Fruit fly (Drosophila melanogaster): ENCODE results near the gene nub.

nub gene

DNA sequence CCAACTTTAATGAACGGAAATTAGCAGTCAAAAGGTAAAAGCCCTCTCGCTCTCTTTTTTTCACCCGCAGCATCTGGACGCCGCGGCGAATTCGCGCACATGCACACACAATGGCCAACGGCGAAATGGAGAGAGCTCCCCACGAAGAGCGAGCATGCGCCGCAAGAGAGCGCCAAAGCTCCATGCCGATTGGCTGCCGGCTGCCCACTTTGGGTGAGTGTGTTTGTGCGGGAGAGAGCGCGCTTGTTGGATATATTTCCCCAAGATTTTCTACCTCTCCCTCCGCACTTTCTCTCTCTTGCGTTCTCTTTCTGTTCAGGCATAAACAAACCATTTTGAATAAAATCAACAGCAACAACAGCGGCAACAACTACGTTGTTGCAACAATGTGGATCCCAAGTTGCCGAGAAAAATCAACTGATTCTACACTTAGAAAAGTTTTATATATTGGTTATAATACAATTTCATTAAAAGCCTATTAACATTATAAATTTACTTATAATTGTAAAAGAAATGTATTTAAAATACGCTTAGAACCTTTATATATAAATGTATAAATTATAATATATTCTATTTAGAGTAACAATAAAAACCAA, 68.4 kb downstream of the nub start:
- no peak for TF ChIP-seq EcR (GFP tag; optimal IDR thresholded peaks at IDR 0.05)
- TF ChIP-seq pan (optimal IDR thresholded peaks at IDR 0.05), result no peak
- no peak for TF ChIP-seq usp (GFP tag; optimal IDR thresholded peaks at IDR 0.05)
- TF ChIP-seq psq (optimal IDR thresholded peaks at IDR 0.05), result no peak
- peak; percentile 89 for TF ChIP-seq Dll (optimal IDR thresholded peaks at IDR 0.05)
- TF ChIP-seq CG8478 (optimal IDR thresholded peaks at IDR 0.05), result no peak

DNA sequence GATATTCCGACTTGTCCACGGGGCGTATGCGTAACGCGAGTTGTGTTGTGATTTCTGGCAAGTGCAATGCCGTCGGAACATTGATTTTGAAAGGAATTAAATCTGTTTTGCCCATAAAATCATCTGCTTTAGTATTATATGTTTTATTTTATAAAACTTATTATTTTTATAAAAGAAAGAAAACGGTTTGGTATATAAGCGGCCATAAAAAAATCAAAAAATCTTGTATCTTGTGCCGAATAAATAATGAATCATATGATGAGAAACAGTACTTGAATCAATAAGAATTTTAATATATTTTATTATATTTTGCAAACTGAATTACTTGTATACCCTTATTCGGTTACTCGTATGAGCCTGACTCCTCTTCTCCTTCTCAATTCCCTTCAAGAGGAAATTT, 69.4 kb downstream of the nub start, which contains the start of gene pdm2:
Gene pdm2, plus strand, starts transcription at position 301 of the 400 bp plus-strand sequence.
- TF ChIP-seq EcR (GFP tag; optimal IDR thresholded peaks at IDR 0.05) (no peak), CG8478 (optimal IDR thresholded peaks at IDR 0.05) (no peak), pan (optimal IDR thresholded peaks at IDR 0.05) (no peak), psq (optimal IDR thresholded peaks at IDR 0.05) (no peak), Dll (optimal IDR thresholded peaks at IDR 0.05) (no peak), usp (GFP tag; optimal IDR thresholded peaks at IDR 0.05) (no peak)

DNA sequence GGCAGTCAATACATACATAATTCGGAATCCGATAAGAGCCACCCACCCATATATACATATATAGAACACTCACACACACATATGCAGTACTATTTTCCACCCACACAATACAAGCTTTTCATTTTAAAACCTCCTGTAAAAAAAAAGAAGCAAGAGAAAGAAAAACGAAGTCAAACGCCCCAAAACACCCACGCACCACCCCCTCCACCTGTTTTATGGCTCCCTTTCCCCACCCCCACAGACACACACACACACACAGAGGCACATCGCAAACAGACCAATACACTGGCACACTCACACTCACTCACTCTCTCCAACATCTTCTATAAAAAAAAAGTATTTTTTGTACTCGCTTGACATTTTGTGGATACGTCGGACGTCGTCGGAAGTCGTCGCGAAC, 69.9 kb downstream of the nub start:
- TF ChIP-seq usp (GFP tag; optimal IDR thresholded peaks at IDR 0.05) (no peak), EcR (GFP tag; optimal IDR thresholded peaks at IDR 0.05) (no peak), pan (optimal IDR thresholded peaks at IDR 0.05) (no peak), CG8478 (optimal IDR thresholded peaks at IDR 0.05) (no peak), Dll (optimal IDR thresholded peaks at IDR 0.05) (no peak), psq (optimal IDR thresholded peaks at IDR 0.05) (no peak)

DNA sequence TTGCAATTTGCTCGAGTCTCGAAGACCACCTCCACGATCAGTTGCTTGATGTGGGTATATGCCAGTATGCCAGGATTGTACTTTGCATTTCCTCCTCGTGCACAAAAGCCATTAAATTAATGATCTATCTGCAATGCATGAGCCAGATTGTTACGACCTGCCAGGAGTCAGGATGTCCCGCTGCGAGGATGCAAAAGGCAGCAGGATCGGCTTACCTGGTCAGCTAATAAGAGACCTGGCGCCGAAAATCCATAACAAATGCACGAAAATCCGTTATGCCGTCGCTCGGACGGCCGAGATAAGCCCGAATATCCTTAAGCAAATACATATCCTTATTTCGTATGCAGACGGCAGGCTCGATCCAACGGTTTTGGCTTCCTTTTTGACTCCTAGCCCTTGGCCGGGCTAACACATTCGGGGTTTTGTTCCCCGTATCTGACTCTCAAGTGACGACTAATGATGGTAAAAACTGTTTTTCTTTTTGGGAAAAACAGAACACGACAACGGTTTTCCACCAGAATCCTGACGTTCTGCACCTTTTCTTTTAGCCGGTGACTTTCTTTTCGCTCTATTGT, 78.7 kb downstream of the nub start:
- no peak for TF ChIP-seq pan (optimal IDR thresholded peaks at IDR 0.05)
- TF ChIP-seq CG8478 (optimal IDR thresholded peaks at IDR 0.05), result no peak
- TF ChIP-seq EcR (GFP tag; optimal IDR thresholded peaks at IDR 0.05), result no peak

DNA sequence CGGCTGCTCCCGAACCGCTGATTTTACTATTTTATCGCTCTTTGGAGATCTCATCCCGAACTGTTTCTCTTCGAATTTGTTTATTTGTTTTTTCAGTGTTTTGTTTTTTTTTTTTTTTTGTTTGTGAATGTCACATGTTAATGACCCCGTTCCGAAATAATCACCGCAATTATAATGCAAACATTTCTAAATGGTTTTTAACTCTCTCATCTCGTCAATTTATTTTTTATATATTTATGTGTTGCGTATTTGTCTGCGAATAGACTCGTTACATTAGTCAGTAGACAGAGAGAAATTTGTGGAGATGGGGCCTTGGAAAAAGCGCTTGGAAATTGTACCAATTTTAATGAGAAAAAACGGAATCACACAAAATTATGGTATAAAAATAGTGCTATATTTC, 82.2 kb downstream of the nub start, which contains the start of gene Nepl7:
Gene Nepl7, minus strand, starts transcription at position 101 of the 400 bp plus-strand sequence.
- TF ChIP-seq pan (optimal IDR thresholded peaks at IDR 0.05) (no peak), usp (GFP tag; optimal IDR thresholded peaks at IDR 0.05) (no peak), CG8478 (optimal IDR thresholded peaks at IDR 0.05) (no peak), Dll (optimal IDR thresholded peaks at IDR 0.05) (no peak), EcR (GFP tag; optimal IDR thresholded peaks at IDR 0.05) (no peak), psq (optimal IDR thresholded peaks at IDR 0.05) (no peak)

DNA sequence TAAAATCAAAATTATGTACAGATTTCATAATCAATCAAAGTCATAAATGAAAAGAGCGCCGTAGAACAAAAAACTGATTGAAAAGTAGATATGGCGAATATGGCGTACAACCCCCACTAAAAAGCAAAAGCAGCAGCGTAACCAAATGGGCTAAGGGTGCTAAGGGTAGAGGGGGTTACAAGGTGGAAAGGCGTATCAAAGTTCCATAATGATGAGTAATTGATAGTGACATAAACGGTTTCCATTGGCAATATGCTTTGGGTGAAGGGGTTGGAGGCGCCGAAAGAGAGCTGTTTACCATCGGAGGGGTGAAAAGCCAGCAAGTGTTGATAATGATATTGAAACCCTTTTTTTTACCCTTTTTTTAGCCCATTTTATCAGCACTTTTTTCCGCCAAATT, 84.9 kb downstream of the nub start:
- TF ChIP-seq Dll (optimal IDR thresholded peaks at IDR 0.05) (no peak), pan (optimal IDR thresholded peaks at IDR 0.05) (no peak), usp (GFP tag; optimal IDR thresholded peaks at IDR 0.05) (no peak)

DNA sequence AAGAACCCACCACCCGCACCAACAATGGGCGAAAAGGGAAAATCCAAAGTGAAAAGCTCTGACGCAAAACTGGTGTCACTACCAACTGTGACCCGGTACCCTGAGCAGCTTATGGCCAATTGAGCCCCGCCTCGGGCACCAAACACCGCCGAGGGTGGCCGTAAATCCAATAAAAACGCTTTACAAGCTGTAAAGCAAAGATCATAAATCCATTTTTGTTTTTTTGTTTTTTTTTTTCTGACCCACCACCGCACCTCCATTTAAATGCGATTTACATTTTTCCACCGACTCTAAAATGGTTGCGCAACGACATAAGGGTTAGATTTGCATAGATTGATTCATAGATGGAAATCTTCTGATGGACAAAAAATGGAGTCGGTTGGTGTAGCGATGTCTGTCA, 86.9 kb downstream of the nub start:
- TF ChIP-seq psq (optimal IDR thresholded peaks at IDR 0.05), result no peak
- TF ChIP-seq pan (optimal IDR thresholded peaks at IDR 0.05), result no peak
- TF ChIP-seq CG8478 (optimal IDR thresholded peaks at IDR 0.05), result no peak
- TF ChIP-seq EcR (GFP tag; optimal IDR thresholded peaks at IDR 0.05), result no peak
- no peak for TF ChIP-seq usp (GFP tag; optimal IDR thresholded peaks at IDR 0.05)
- no peak for TF ChIP-seq Dll (optimal IDR thresholded peaks at IDR 0.05)
